Fruit fly (Drosophila melanogaster): ENCODE measurements around the gene CG44837.

CG44837 gene

dm6 chr3L:11815220-11815797 lies 123.4 kb downstream of the CG44837 start, which contains the start of gene CG14130:
Gene CG14130 (plus strand): TSS chr3L:11815444.
- TF ChIP-seq CTCF (optimal IDR thresholded peaks at IDR 0.05) (peak in 1 of 2 experiments; percentile 12), CG8478 (optimal IDR thresholded peaks at IDR 0.05) (no peak)

dm6 chr3L:11814655-11815054 lies 124.0 kb downstream of the CG44837 start, which contains the start of gene Cubn2:
Gene Cubn2 (minus strand): TSS chr3L:11814755.
- TF ChIP-seq CTCF (optimal IDR thresholded peaks at IDR 0.05) (no peak), CG8478 (optimal IDR thresholded peaks at IDR 0.05) (no peak)

- no peak for TF ChIP-seq CG8478 (optimal IDR thresholded peaks at IDR 0.05)
- TF ChIP-seq CTCF (optimal IDR thresholded peaks at IDR 0.05), result no peak
These were observed 137.1 kb downstream of the CG44837 start for dm6 chr3L:11801622-11802021.

- TF ChIP-seq CTCF (optimal IDR thresholded peaks at IDR 0.05), result no peak
- no peak for TF ChIP-seq CG8478 (optimal IDR thresholded peaks at IDR 0.05)
These were observed 137.9 kb downstream of the CG44837 start, which contains the start of gene Gcat for dm6 chr3L:11800761-11801160. Gene Gcat (minus strand): TSS chr3L:11800861.
